Worm (Caenorhabditis elegans) whole organism, early embryonic: ENCODE data around the gene C52B11.5.

Experiments
- B0310.2 ChIP-seq: sonication (generic microtip); optimal IDR thresholded peaks from 2 replicates; lab custom pipeline; 2016; ENCODE audit warnings: mild to moderate bottlenecking, missing genetic modification characterization, missing compliant biosample characterization
- F13C5.2 ChIP-seq: sonication (generic microtip); optimal IDR thresholded peaks from 2 replicates; lab custom pipeline; 2017; ENCODE audit warnings: mild to moderate bottlenecking, missing genetic modification characterization, inconsistent platforms, missing compliant biosample characterization
- aly-1 ChIP-seq: sonication (generic microtip); optimal IDR thresholded peaks from 2 replicates; lab custom pipeline; 2016; ENCODE audit warnings: missing genetic modification characterization, missing compliant biosample characterization
- ama-1 ChIP-seq: fragments of 150-350 bp; optimal IDR thresholded peaks from 2 replicates; lab custom pipeline; 2014
- ceh-13 ChIP-seq: fragments of 200-800 bp; sonication (Bioruptor generic); optimal IDR thresholded peaks from 2 replicates; lab custom pipeline; 2018; ENCODE audit warnings: mild to moderate bottlenecking, missing genetic modification characterization, missing compliant biosample characterization
- ceh-36 ChIP-seq: sonication (generic microtip); optimal IDR thresholded peaks from 2 replicates; lab custom pipeline; 2016; ENCODE audit warnings: missing genetic modification characterization, inconsistent platforms, missing compliant biosample characterization
- ets-7 ChIP-seq: sonication (generic microtip); optimal IDR thresholded peaks from 2 replicates; lab custom pipeline; 2016; ENCODE audit warnings: missing genotype, missing genetic modification characterization, missing compliant biosample characterization
- flt-1 ChIP-seq: fragments of 200-800 bp; sonication (Bioruptor generic); IDR thresholded peaks from 2 replicates; pipeline ENCODE4 v1.3.6; 2022; ENCODE audit warnings: missing genetic modification characterization, missing compliant biosample characterization
- hmbx-1 ChIP-seq: sonication (generic microtip); optimal IDR thresholded peaks from 2 replicates; lab custom pipeline; 2016; ENCODE audit warnings: mild to moderate bottlenecking, missing genetic modification characterization, missing compliant biosample characterization
- hmg-4 ChIP-seq: fragments of 200-800 bp; sonication (Bioruptor generic); optimal IDR thresholded peaks from 2 replicates; lab custom pipeline; 2018; ENCODE audit warnings: mild to moderate bottlenecking, missing genetic modification characterization, missing compliant biosample characterization
- pes-1 ChIP-seq: fragments of 200-800 bp; sonication (Bioruptor generic); IDR thresholded peaks from 2 replicates; pipeline ENCODE4 v1.3.6; 2022; ENCODE audit warnings: missing genetic modification reagents, missing genetic modification characterization, missing compliant biosample characterization
- scrt-1 ChIP-seq: fragments of 200-800 bp; sonication (Bioruptor generic); IDR thresholded peaks from 2 replicates; pipeline ENCODE4 v1.3.6; 2022; ENCODE audit warnings: missing genetic modification characterization, missing compliant biosample characterization
- tbx-11 ChIP-seq: fragments of 200-800 bp; sonication (Bioruptor generic); IDR thresholded peaks from 2 replicates; pipeline ENCODE4 v1.3.6; 2022; ENCODE audit warnings: missing genetic modification characterization, missing compliant biosample characterization
- tbx-37 ChIP-seq: fragments of 200-800 bp; sonication (Bioruptor generic); conservative IDR thresholded peaks from 2 replicates; pipeline ENCODE4 v1.3.6; 2022; ENCODE audit warnings: missing genetic modification reagents, missing genetic modification characterization, missing compliant biosample characterization

DNA sequence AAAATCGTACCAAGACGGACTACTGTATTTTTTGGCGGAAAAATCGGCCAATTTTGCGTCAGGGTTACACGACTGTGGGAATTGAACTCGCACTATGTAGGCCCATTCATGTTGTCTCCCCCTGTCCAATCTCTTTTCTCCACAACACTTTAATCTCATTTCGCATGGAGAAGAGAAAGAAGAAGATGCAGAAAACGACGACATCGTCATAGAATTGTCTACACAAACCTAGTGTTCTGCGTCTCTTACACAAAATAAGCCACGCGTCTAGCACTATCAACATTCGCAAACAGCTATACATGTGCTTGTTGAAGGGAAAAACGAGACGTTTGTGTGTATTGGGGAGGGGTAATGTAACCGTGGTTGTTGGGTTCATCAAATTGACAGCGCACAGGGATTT, 50.4 kb downstream of the C52B11.5 start:
- TF ChIP-seq hmbx-1 (tag; lab: Kevin White, UChicago), result no peak
- TF ChIP-seq scrt-1, result no peak
- no peak for TF ChIP-seq ceh-13 (GFP tag; lab: Kevin White, UChicago)
- peak; percentile 23 for TF ChIP-seq hmg-4
- no peak for TF ChIP-seq ama-1 (lab: Kevin White, UChicago)
- no peak for TF ChIP-seq ceh-36
- no peak for TF ChIP-seq pes-1 (GFP tag; lab: Robert Waterston, UW)
- no peak for TF ChIP-seq flt-1 (GFP tag; lab: Robert Waterston, UW)
- no peak for TF ChIP-seq ets-7 (tag; lab: Kevin White, UChicago)
- no peak for TF ChIP-seq aly-1 (tag; lab: Kevin White, UChicago)
- TF ChIP-seq B0310.2, result no peak
- TF ChIP-seq F13C5.2 (tag; lab: Kevin White, UChicago), result peak; percentile 60
- TF ChIP-seq tbx-37 (GFP tag; lab: Robert Waterston, UW), result no peak
- TF ChIP-seq tbx-11 (GFP tag; lab: Robert Waterston, UW), result no peak
